Worm (Caenorhabditis elegans) whole organism, L1 larva: ENCODE data around the gene ensh-1.
A peak's percentile ranks its signal among the peaks of the same experiment; 100 is the strongest.

Source experiments
- C04F5.9 ChIP-seq: sonication (generic microtip); optimal IDR thresholded peaks from 2 replicates; lab custom pipeline; 2016; ENCODE audit warnings: missing genetic modification characterization, missing compliant biosample characterization
- C34B4.2 ChIP-seq: sonication (generic microtip); optimal IDR thresholded peaks from 2 replicates; lab custom pipeline; 2017; ENCODE audit warnings: mild to moderate bottlenecking, missing genetic modification characterization, missing compliant biosample characterization
- aha-1 ChIP-seq: fragments of 150-350 bp; optimal IDR thresholded peaks from 2 replicates; lab custom pipeline; 2014; ENCODE audit warnings: missing biosample characterization, missing genetic modification characterization
- ceh-63 ChIP-seq: fragments of 200-800 bp; sonication (Bioruptor generic); optimal IDR thresholded peaks from 2 replicates; lab custom pipeline; 2018; ENCODE audit warnings: mild to moderate bottlenecking, missing genetic modification characterization, missing compliant biosample characterization
- ceh-8 ChIP-seq: fragments of 200-800 bp; sonication (Bioruptor generic); optimal IDR thresholded peaks from 2 replicates; lab custom pipeline; 2018; ENCODE audit warnings: mild to moderate bottlenecking, missing genetic modification characterization, moderate library complexity, missing compliant biosample characterization
- ceh-88 ChIP-seq: fragments of 200-800 bp; sonication (Bioruptor generic); IDR thresholded peaks from 2 replicates; pipeline ENCODE4 v1.3.6; 2022; ENCODE audit warnings: missing genetic modification characterization, missing compliant biosample characterization
- dpl-1 ChIP-seq, 3 experiments: fragments of 150-350 bp in 2 of 3; sonication (generic microtip) in 1 of 3; optimal IDR thresholded peaks; 2 replicates each; lab custom pipeline; 2014 to 2017; ENCODE audit warnings: missing biosample characterization in 3 of 3, missing genetic modification characterization in 3 of 3, missing genetic modification reagents in 3 of 3
- dsc-1 ChIP-seq: sonication (generic microtip); optimal IDR thresholded peaks from 2 replicates; lab custom pipeline; 2016; ENCODE audit warnings: mild to moderate bottlenecking, missing genetic modification characterization, missing compliant biosample characterization
- efl-3 ChIP-seq: fragments of 200-800 bp; sonication (Bioruptor generic); optimal IDR thresholded peaks from 2 replicates; lab custom pipeline; 2018; ENCODE audit warnings: mild to moderate bottlenecking, missing genetic modification characterization, missing compliant biosample characterization
- egl-13 ChIP-seq: sonication (generic microtip); optimal IDR thresholded peaks from 2 replicates; lab custom pipeline; 2016; ENCODE audit warnings: missing genotype, missing genetic modification reagents, missing genetic modification characterization, missing compliant biosample characterization
- egl-27 ChIP-seq, 2 experiments: fragments of 150-350 bp in 1 of 2; sonication (generic microtip); optimal IDR thresholded peaks; 3 replicates each; lab custom pipeline; 2017 to 2018; ENCODE audit warnings: missing biosample characterization in 2 of 2, missing genetic modification characterization in 2 of 2, missing genetic modification reagents in 2 of 2
- elt-3 ChIP-seq, 6 experiments: fragments of 150-350 bp in 1 of 6; sonication (generic microtip); optimal IDR thresholded peaks; 2 replicates each; lab custom pipeline; 2017 to 2018; ENCODE audit warnings: missing biosample characterization in 6 of 6, missing genetic modification characterization in 6 of 6, inconsistent platforms in 1 of 6
- fkh-10 ChIP-seq: sonication (generic microtip); optimal IDR thresholded peaks from 2 replicates; lab custom pipeline; 2017; ENCODE audit warnings: missing biosample characterization, missing genetic modification reagents, missing genetic modification characterization
- fkh-8 ChIP-seq: sonication (generic microtip); optimal IDR thresholded peaks from 2 replicates; lab custom pipeline; 2016; ENCODE audit warnings: mild to moderate bottlenecking, missing genetic modification characterization, missing compliant biosample characterization
- fos-1 ChIP-seq: fragments of 150-350 bp; optimal IDR thresholded peaks from 2 replicates; lab custom pipeline; 2014; ENCODE audit warnings: missing biosample characterization, missing genetic modification characterization
- grh-1 ChIP-seq: fragments of 200-800 bp; sonication (Bioruptor generic); IDR thresholded peaks from 2 replicates; pipeline ENCODE4 v1.3.6; 2022; ENCODE audit warnings: missing genetic modification reagents, missing genetic modification characterization, missing compliant biosample characterization
- hlh-17 ChIP-seq: fragments of 200-800 bp; sonication (Bioruptor generic); optimal IDR thresholded peaks from 2 replicates; lab custom pipeline; 2018; ENCODE audit warnings: missing genetic modification characterization, mild to moderate bottlenecking, missing compliant biosample characterization, moderate library complexity, borderline replicate concordance
- hlh-4 ChIP-seq: sonication (generic microtip); optimal IDR thresholded peaks from 2 replicates; lab custom pipeline; 2016; ENCODE audit warnings: mild to moderate bottlenecking, missing genetic modification characterization, missing compliant biosample characterization
- irx-1 ChIP-seq: sonication (generic microtip); optimal IDR thresholded peaks from 2 replicates; lab custom pipeline; 2016; ENCODE audit warnings: missing genetic modification characterization, missing compliant biosample characterization
- isw-1 ChIP-seq: fragments of 200-800 bp; sonication (Bioruptor generic); IDR thresholded peaks from 2 replicates; pipeline ENCODE4 v1.3.6; 2022; ENCODE audit warnings: missing genetic modification characterization, missing compliant biosample characterization
- jun-1 ChIP-seq: fragments of 150-350 bp; optimal IDR thresholded peaks from 2 replicates; lab custom pipeline; 2014; ENCODE audit warnings: missing biosample characterization, missing genetic modification reagents, missing genetic modification characterization
- lin-15B ChIP-seq: fragments of 150-350 bp; sonication (generic microtip); optimal IDR thresholded peaks from 3 replicates; lab custom pipeline; 2014; ENCODE audit warnings: missing biosample characterization, missing genetic modification characterization
- lin-39 ChIP-seq: fragments of 150-350 bp; optimal IDR thresholded peaks from 2 replicates; lab custom pipeline; 2014; ENCODE audit warnings: missing biosample characterization, missing genetic modification reagents, missing genetic modification characterization
- lir-3 ChIP-seq: sonication (generic microtip); optimal IDR thresholded peaks from 2 replicates; lab custom pipeline; 2016; ENCODE audit warnings: mild to moderate bottlenecking, missing genetic modification characterization, moderate library complexity, missing compliant biosample characterization; ENCODE audit not compliant: poor library complexity
- mef-2 ChIP-seq: fragments of 150-350 bp; optimal IDR thresholded peaks from 2 replicates; lab custom pipeline; 2014; ENCODE audit warnings: missing biosample characterization, missing genetic modification characterization
- nhr-11 ChIP-seq: fragments of 150-350 bp; optimal IDR thresholded peaks from 2 replicates; lab custom pipeline; 2014; ENCODE audit warnings: missing biosample characterization, missing genetic modification characterization
- nhr-12 ChIP-seq: sonication (generic microtip); optimal IDR thresholded peaks from 2 replicates; lab custom pipeline; 2017; ENCODE audit warnings: missing biosample characterization, missing genetic modification characterization
- nhr-20 ChIP-seq: sonication (generic microtip); optimal IDR thresholded peaks from 2 replicates; lab custom pipeline; 2016; ENCODE audit warnings: mild to moderate bottlenecking, missing genetic modification characterization, missing compliant biosample characterization
- nhr-28 ChIP-seq: fragments of 150-350 bp; optimal IDR thresholded peaks from 2 replicates; lab custom pipeline; 2014; ENCODE audit warnings: missing biosample characterization, missing genetic modification characterization
- nhr-47 ChIP-seq: sonication (generic microtip); optimal IDR thresholded peaks from 2 replicates; lab custom pipeline; 2016; ENCODE audit warnings: mild to moderate bottlenecking, missing genetic modification characterization, moderate library complexity, missing compliant biosample characterization
- nhr-71 ChIP-seq: sonication (generic microtip); optimal IDR thresholded peaks from 2 replicates; lab custom pipeline; 2016; ENCODE audit warnings: mild to moderate bottlenecking, missing genetic modification characterization, moderate library complexity, missing compliant biosample characterization
- nhr-76 ChIP-seq: sonication (generic microtip); optimal IDR thresholded peaks from 2 replicates; lab custom pipeline; 2017; ENCODE audit warnings: missing biosample characterization, missing genetic modification characterization
- nhr-85 ChIP-seq: sonication (generic microtip); peaks from one replicate; lab custom pipeline; 2016; ENCODE audit warnings: missing genetic modification characterization, inconsistent platforms, missing compliant biosample characterization
- pax-3 ChIP-seq: fragments of 200-800 bp; sonication (Bioruptor generic); optimal IDR thresholded peaks from 2 replicates; lab custom pipeline; 2018; ENCODE audit warnings: mild to moderate bottlenecking, missing genetic modification characterization, moderate library complexity, missing compliant biosample characterization
- pqm-1 ChIP-seq: sonication (generic microtip); optimal IDR thresholded peaks from 3 replicates; lab custom pipeline; 2017; ENCODE audit warnings: missing biosample characterization, missing genetic modification characterization
- rnt-1 ChIP-seq: sonication (generic microtip); optimal IDR thresholded peaks from 2 replicates; lab custom pipeline; 2016; ENCODE audit warnings: mild to moderate bottlenecking, missing genetic modification characterization, moderate library complexity, missing compliant biosample characterization
- snu-23 ChIP-seq: sonication (generic microtip); optimal IDR thresholded peaks from 2 replicates; lab custom pipeline; 2016; ENCODE audit warnings: missing genetic modification characterization, missing compliant biosample characterization
- sox-4 ChIP-seq: sonication (generic microtip); optimal IDR thresholded peaks from 2 replicates; lab custom pipeline; 2016; ENCODE audit warnings: missing genetic modification characterization, missing compliant biosample characterization
- sptf-1 ChIP-seq: fragments of 150-350 bp; optimal IDR thresholded peaks from 2 replicates; lab custom pipeline; 2014; ENCODE audit warnings: missing biosample characterization, missing genetic modification characterization
- sup-37 ChIP-seq: fragments of 200-800 bp; sonication (Bioruptor generic); optimal IDR thresholded peaks from 2 replicates; lab custom pipeline; 2018; ENCODE audit warnings: mild to moderate bottlenecking, missing genetic modification characterization, missing compliant biosample characterization
- unc-30 ChIP-seq: sonication (generic microtip); optimal IDR thresholded peaks from 2 replicates; lab custom pipeline; 2017; ENCODE audit warnings: missing biosample characterization, missing genetic modification characterization
- vab-15 ChIP-seq: sonication (generic microtip); optimal IDR thresholded peaks from 2 replicates; lab custom pipeline; 2017; ENCODE audit warnings: missing genotype, mild to moderate bottlenecking, missing genetic modification characterization, missing compliant biosample characterization
- xbp-1 ChIP-seq: sonication (generic microtip); optimal IDR thresholded peaks from 2 replicates; lab custom pipeline; 2016; ENCODE audit warnings: missing genetic modification characterization, missing compliant biosample characterization
- zag-1 ChIP-seq: fragments of 150-350 bp; optimal IDR thresholded peaks from 2 replicates; lab custom pipeline; 2014; ENCODE audit warnings: missing biosample characterization, missing genetic modification characterization
- zip-4 ChIP-seq: fragments of 200-800 bp; sonication (Bioruptor generic); optimal IDR thresholded peaks from 2 replicates; lab custom pipeline; 2018; ENCODE audit warnings: mild to moderate bottlenecking, missing genetic modification characterization, moderate library complexity, missing compliant biosample characterization

ensh-1 gene

DNA sequence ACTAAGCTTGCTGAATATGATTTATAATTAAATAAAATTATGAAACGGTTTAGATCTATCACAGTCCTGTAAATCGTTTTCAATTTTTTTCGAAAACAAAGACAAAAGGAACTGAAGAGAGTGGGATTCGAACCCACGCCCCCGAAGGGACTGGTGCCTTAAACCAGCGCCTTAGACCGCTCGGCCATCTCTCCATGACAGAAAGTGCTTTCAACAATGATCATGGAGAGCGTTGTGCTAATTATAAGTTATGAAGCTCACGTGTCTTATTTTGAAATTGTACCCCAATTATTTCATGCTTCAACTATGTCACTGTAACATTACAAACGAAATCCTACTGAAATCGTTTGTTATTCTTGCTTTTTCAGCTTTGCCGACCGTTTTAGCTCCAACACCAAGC, 50.6 kb downstream of the ensh-1 start:
- TF ChIP-seq efl-3 (GFP tag; lab: Kevin White, UChicago) = no peak
- no peak for TF ChIP-seq jun-1 (tag; lab: Kevin White, UChicago)
- TF ChIP-seq sup-37 (GFP tag; lab: Kevin White, UChicago) = no peak
- no peak for TF ChIP-seq egl-27 (tag; optimal IDR thresholded peaks at IDR 0.05; lab: Kevin White, UChicago)
- no peak for TF ChIP-seq unc-30
- TF ChIP-seq irx-1 (tag; lab: Kevin White, UChicago) = no peak
- TF ChIP-seq nhr-12 (tag; lab: Kevin White, UChicago) = no peak
- TF ChIP-seq zag-1 (tag; lab: Kevin White, UChicago) = no peak
- TF ChIP-seq lin-39 = no peak
- TF ChIP-seq sox-4 = no peak
- TF ChIP-seq fos-1 = no peak
- TF ChIP-seq aha-1 (tag; lab: Kevin White, UChicago) = no peak

ce11 chrX:8957974-8958373, 52.8 kb downstream of the ensh-1 start:
- no peak for TF ChIP-seq egl-27 (tag; optimal IDR thresholded peaks at IDR 0.05; lab: Kevin White, UChicago)
- TF ChIP-seq ceh-8 (GFP tag; lab: Kevin White, UChicago) = no peak
- no peak for TF ChIP-seq C04F5.9 (tag; lab: Kevin White, UChicago)
- no peak for TF ChIP-seq hlh-17 (GFP tag; lab: Kevin White, UChicago)
- no peak for TF ChIP-seq fkh-10 (GFP tag; lab: Kevin White, UChicago)
- TF ChIP-seq fos-1 = no peak
- no peak for TF ChIP-seq aha-1 (tag; lab: Kevin White, UChicago)
- TF ChIP-seq hlh-4 (tag; lab: Kevin White, UChicago) = no peak
- no peak for TF ChIP-seq nhr-11
- TF ChIP-seq C34B4.2 (tag; lab: Kevin White, UChicago) = no peak
- no peak for TF ChIP-seq nhr-76
- TF ChIP-seq unc-30 = no peak
- TF ChIP-seq vab-15 (tag; lab: Kevin White, UChicago) = no peak
- TF ChIP-seq irx-1 (tag; lab: Kevin White, UChicago) = no peak
- no peak for TF ChIP-seq isw-1 (GFP tag; lab: Robert Waterston, UW)
- TF ChIP-seq rnt-1 (tag; lab: Kevin White, UChicago) = no peak
- no peak for TF ChIP-seq mef-2 (tag; lab: Kevin White, UChicago)
- TF ChIP-seq snu-23 (GFP tag; lab: Kevin White, UChicago) = no peak
- TF ChIP-seq grh-1 = no peak
- peak; percentile 22 for TF ChIP-seq nhr-71 (tag; lab: Kevin White, UChicago)
- TF ChIP-seq zip-4 (GFP tag; lab: Kevin White, UChicago) = no peak
- peak; percentile 57 for TF ChIP-seq fkh-8 (tag; lab: Kevin White, UChicago)
- TF ChIP-seq sox-4 = no peak
- TF ChIP-seq efl-3 (GFP tag; lab: Kevin White, UChicago) = no peak
- no peak for TF ChIP-seq lir-3 (tag; lab: Kevin White, UChicago)
- TF ChIP-seq zag-1 (tag; lab: Kevin White, UChicago) = no peak
- TF ChIP-seq nhr-12 (tag; lab: Kevin White, UChicago) = no peak
- TF ChIP-seq dsc-1 (tag; lab: Kevin White, UChicago) = peak; percentile 51
- no peak for TF ChIP-seq nhr-85 (tag; lab: Kevin White, UChicago)
- no peak for TF ChIP-seq ceh-88 (GFP tag; lab: Robert Waterston, UW)
- TF ChIP-seq lin-15B (tag; lab: Kevin White, UChicago) = no peak
- TF ChIP-seq pax-3 (tag; lab: Kevin White, UChicago) = no peak
- no peak for TF ChIP-seq dpl-1 (GFP tag; optimal IDR thresholded peaks at IDR 0.05; lab: Kevin White, UChicago)
- TF ChIP-seq sptf-1 (tag; lab: Kevin White, UChicago) = no peak
- no peak for TF ChIP-seq elt-3 (tag; optimal IDR thresholded peaks at IDR 0.05; lab: Kevin White, UChicago)
- no peak for TF ChIP-seq pqm-1
- TF ChIP-seq ceh-63 = no peak
- no peak for TF ChIP-seq lin-39
- TF ChIP-seq nhr-47 = peak; percentile 51
- no peak for TF ChIP-seq nhr-20
- TF ChIP-seq xbp-1 (tag; lab: Kevin White, UChicago) = no peak
- no peak for TF ChIP-seq nhr-28
- TF ChIP-seq egl-13 (tag; lab: Kevin White, UChicago) = peak; percentile 12
